Worm (Caenorhabditis elegans): ENCODE measurements around the gene Y45F10C.4.

The Y45F10C.4 gene

DNA sequence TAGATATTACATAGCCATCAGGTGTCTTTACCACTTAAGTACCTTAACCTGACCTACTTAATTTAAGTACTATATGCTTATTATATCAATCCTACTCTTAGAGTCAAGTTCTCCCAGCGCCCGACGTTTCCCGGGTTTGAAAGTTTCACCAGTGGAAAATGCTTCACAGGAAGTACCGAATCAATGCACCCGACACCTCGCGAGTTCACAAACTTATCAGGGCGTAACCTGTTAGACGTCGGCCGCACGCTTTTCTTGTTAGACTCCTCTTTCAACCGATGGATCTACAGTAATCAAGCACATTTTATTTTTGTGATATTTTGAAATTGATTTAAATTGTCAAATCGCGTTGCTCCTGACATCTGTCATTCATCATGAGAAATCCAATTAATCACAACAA lies 31.3 kb upstream of the Y45F10C.4 start:
- TF ChIP-seq unc-62 (GFP tag; optimal IDR thresholded peaks at IDR 0.05), result no peak
- TF ChIP-seq snpc-4 (tag; optimal IDR thresholded peaks at IDR 0.05), result peak; percentile 30

DNA sequence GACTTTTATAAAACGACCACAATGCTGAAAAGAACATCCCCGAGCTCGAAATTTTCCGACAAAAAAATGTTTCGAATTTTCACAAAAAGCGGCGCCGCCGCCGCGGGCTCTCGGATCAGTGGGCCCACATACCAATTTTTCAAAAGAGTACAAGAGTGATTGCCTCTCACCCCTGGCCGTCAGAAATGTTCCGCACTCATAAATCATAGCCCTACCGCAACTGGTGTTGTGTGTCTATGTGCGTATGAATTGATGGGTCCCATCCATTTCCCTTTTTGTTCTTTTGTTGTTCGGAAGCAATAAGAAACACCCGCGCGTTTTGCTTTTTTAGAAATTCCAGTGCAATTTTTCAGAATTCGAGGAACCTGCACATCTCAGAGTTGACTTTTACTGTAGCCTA lies 30.6 kb upstream of the Y45F10C.4 start:
- TF ChIP-seq unc-55 (GFP tag; optimal IDR thresholded peaks at IDR 0.05) (peak; percentile 27), elt-1 (tag; optimal IDR thresholded peaks at IDR 0.05) (no peak), C34F6.9 (tag; optimal IDR thresholded peaks at IDR 0.05) (no peak), nhr-6 (tag; optimal IDR thresholded peaks at IDR 0.05) (no peak), skn-1 (tag; optimal IDR thresholded peaks at IDR 0.05) (no peak), lin-39 (tag; optimal IDR thresholded peaks at IDR 0.05) (peak; percentile 72), ztf-11 (tag; optimal IDR thresholded peaks at IDR 0.05) (no peak), R02D3.7 (tag; optimal IDR thresholded peaks at IDR 0.05) (no peak), lsy-2 (tag; optimal IDR thresholded peaks at IDR 0.05) (peak in 1 of 2 experiments; percentile 33), ceh-16 (tag; optimal IDR thresholded peaks at IDR 0.05) (no peak), mab-5 (tag; optimal IDR thresholded peaks at IDR 0.05) (peak; percentile 98), peb-1 (tag; optimal IDR thresholded peaks at IDR 0.05) (no peak), unc-62 (GFP tag; optimal IDR thresholded peaks at IDR 0.05) (peak; percentile 89), ztf-4 (tag; optimal IDR thresholded peaks at IDR 0.05) (no peak), crh-2 (tag; optimal IDR thresholded peaks at IDR 0.05) (no peak), egl-27 (tag; optimal IDR thresholded peaks at IDR 0.05) (no peak)

DNA sequence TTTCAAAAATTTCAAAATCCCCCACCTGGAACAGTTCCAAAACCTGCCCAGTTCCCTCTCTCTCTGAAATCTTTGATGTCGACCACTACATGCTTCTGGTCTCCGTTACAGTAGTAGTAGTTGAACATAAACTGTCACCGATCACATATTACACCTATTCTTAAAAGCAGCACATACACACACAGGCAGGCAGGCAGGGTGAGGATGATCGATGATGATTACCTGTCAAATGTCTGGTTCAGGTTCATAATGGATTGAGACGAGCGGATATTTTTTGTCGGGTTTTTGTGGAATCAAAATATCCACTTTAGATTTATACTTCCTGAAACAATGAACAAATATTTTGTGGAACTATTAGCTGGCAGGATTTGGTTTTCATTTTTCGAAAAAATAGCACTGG lies 30.0 kb upstream of the Y45F10C.4 start:
- TF ChIP-seq ztf-1 (GFP tag; conservative IDR thresholded peaks at IDR 0.05) (no peak), sem-4 (tag; optimal IDR thresholded peaks at IDR 0.05) (no peak), unc-62 (GFP tag; optimal IDR thresholded peaks at IDR 0.05) (no peak), elt-1 (tag; optimal IDR thresholded peaks at IDR 0.05) (no peak), gmeb-1 (tag; optimal IDR thresholded peaks at IDR 0.05) (no peak), nhr-25 (tag; optimal IDR thresholded peaks at IDR 0.05) (no peak), lin-39 (tag; optimal IDR thresholded peaks at IDR 0.05) (no peak), unc-55 (GFP tag; optimal IDR thresholded peaks at IDR 0.05) (no peak), ztf-4 (tag; optimal IDR thresholded peaks at IDR 0.05) (no peak), ZK546.5 (tag; optimal IDR thresholded peaks at IDR 0.05) (no peak), F13H6.1 (tag; optimal IDR thresholded peaks at IDR 0.05) (no peak), peb-1 (tag; optimal IDR thresholded peaks at IDR 0.05) (no peak), nhr-77 (tag; optimal IDR thresholded peaks at IDR 0.05) (no peak), alr-1 (tag; optimal IDR thresholded peaks at IDR 0.05) (no peak), Y55F3AM.14 (GFP tag; optimal IDR thresholded peaks at IDR 0.05) (no peak), nhr-129 (tag; optimal IDR thresholded peaks at IDR 0.05) (no peak), C34F6.9 (tag; optimal IDR thresholded peaks at IDR 0.05) (no peak)

DNA sequence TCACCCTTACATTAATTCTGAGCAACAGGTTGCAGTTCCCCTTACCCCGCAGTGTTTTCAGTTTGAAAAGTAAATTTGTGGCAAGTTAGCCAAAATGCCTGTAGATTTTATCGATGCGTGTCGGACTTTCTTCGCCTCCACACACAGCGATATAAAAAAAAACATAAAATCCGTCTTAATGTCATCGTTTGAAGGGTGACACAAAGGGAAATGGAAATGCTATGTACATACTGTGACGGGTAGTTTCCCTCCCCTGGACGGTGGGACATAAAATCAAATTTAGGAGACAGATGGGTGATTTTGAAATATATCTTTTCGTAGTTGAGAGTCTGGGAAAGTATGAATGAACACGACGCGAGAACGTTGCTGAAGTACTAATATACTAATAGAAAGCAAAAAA lies 28.5 kb upstream of the Y45F10C.4 start:
- TF ChIP-seq unc-55 (GFP tag; optimal IDR thresholded peaks at IDR 0.05) (no peak), blmp-1 (tag; optimal IDR thresholded peaks at IDR 0.05; ENCODE audit: insufficient read depth) (no peak), elt-3 (tag; optimal IDR thresholded peaks at IDR 0.05) (no peak), ztf-11 (tag; optimal IDR thresholded peaks at IDR 0.05) (no peak), zag-1 (tag; optimal IDR thresholded peaks at IDR 0.05) (no peak), ama-1 (optimal IDR thresholded peaks at IDR 0.05) (no peak), nhr-129 (tag; optimal IDR thresholded peaks at IDR 0.05) (peak; percentile 38), sma-9 (GFP tag; optimal IDR thresholded peaks at IDR 0.05) (no peak), sma-9 (tag; optimal IDR thresholded peaks at IDR 0.05) (no peak), nhr-25 (tag; optimal IDR thresholded peaks at IDR 0.05) (peak; percentile 10), lsy-2 (tag; optimal IDR thresholded peaks at IDR 0.05) (no peak), skn-1 (tag; optimal IDR thresholded peaks at IDR 0.05) (no peak)

DNA sequence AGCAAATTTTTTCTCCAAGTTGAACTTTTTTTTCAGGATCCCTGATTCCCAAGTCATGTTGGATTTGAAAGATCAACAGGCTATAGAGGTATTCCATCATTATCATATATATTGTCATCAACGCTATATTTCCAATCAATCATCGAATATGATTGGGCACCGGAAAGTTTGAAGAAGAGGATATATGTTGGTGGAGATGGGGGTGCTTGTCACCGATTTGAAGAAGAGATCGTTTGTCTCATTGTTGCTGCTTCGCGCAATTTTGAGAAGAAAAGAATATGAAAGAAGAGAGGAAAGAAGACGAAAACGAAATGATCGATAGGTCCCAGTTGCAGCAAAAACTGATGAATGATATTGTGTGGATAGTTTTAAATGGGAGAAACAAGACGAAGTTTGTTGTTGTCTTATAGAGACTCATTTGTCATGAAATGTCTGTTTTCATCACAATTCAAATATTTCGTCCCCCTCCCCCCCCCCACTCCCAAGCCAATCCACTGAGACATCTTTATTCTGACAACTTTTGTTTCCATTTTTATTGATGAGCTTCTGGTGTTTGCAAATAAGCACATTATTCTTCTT lies 25.4 kb upstream of the Y45F10C.4 start, which contains the start of gene T23G4.2:
Gene T23G4.2 (minus strand): TSS at position 255 of the 579 bp plus-strand sequence.
- TF ChIP-seq crh-2 (tag; optimal IDR thresholded peaks at IDR 0.05) (peak; percentile 2), ceh-16 (tag; optimal IDR thresholded peaks at IDR 0.05) (no peak), nhr-129 (tag; optimal IDR thresholded peaks at IDR 0.05) (peak; percentile 27), zag-1 (tag; optimal IDR thresholded peaks at IDR 0.05) (peak; percentile 11), mab-5 (tag; optimal IDR thresholded peaks at IDR 0.05) (peak; percentile 89), nhr-23 (tag; optimal IDR thresholded peaks at IDR 0.05) (no peak), nhr-77 (tag; optimal IDR thresholded peaks at IDR 0.05) (no peak), peb-1 (tag; optimal IDR thresholded peaks at IDR 0.05) (no peak), ztf-4 (tag; optimal IDR thresholded peaks at IDR 0.05) (no peak), nhr-21 (tag; optimal IDR thresholded peaks at IDR 0.05) (no peak), unc-62 (GFP tag; optimal IDR thresholded peaks at IDR 0.05) (peak; percentile 41)

Measured in whole organism, L2 larva.